Worm (Caenorhabditis elegans) whole organism, late embryonic: ENCODE results near the gene ets-7.

Experiments used
- C38D4.7 ChIP-seq: fragments of 200-800 bp; sonication (Bioruptor generic); optimal IDR thresholded peaks from 2 replicates; lab custom pipeline; 2018; ENCODE audit warnings: mild to moderate bottlenecking, missing genetic modification characterization, moderate library complexity, missing compliant biosample characterization
- T23F11.4 ChIP-seq: fragments of 200-800 bp; sonication (Bioruptor generic); optimal IDR thresholded peaks from 2 replicates; lab custom pipeline; 2018; ENCODE audit warnings: mild to moderate bottlenecking, missing genetic modification characterization, missing compliant biosample characterization
- ama-1 ChIP-seq: fragments of 150-350 bp; optimal IDR thresholded peaks from 2 replicates; lab custom pipeline; 2014
- ceh-14 ChIP-seq: sonication (generic microtip); optimal IDR thresholded peaks from 2 replicates; lab custom pipeline; 2016; ENCODE audit warnings: missing genotype, missing genetic modification characterization, missing compliant biosample characterization
- ceh-18 ChIP-seq: sonication (generic microtip); optimal IDR thresholded peaks from 2 replicates; lab custom pipeline; 2016; ENCODE audit warnings: missing genetic modification characterization, missing compliant biosample characterization
- ceh-24 ChIP-seq: sonication (generic microtip); optimal IDR thresholded peaks from 2 replicates; lab custom pipeline; 2016; ENCODE audit warnings: mild to moderate bottlenecking, missing genetic modification characterization, missing compliant biosample characterization
- ceh-30 ChIP-seq: fragments of 150-350 bp; optimal IDR thresholded peaks from 2 replicates; lab custom pipeline; 2014; ENCODE audit warnings: missing biosample characterization, missing genetic modification characterization
- ceh-31 ChIP-seq: sonication (generic microtip); optimal IDR thresholded peaks from 2 replicates; lab custom pipeline; 2016; ENCODE audit warnings: missing genetic modification characterization, missing compliant biosample characterization
- ceh-34 ChIP-seq: sonication (generic microtip); optimal IDR thresholded peaks from 2 replicates; lab custom pipeline; 2016; ENCODE audit warnings: mild to moderate bottlenecking, missing genetic modification characterization, missing compliant biosample characterization
- ceh-48 ChIP-seq: sonication (generic microtip); optimal IDR thresholded peaks from 2 replicates; lab custom pipeline; 2016; ENCODE audit warnings: missing genetic modification characterization, inconsistent platforms, missing compliant biosample characterization
- dmd-4 ChIP-seq: sonication (generic microtip); optimal IDR thresholded peaks from 2 replicates; lab custom pipeline; 2016; ENCODE audit warnings: borderline replicate concordance, missing genetic modification characterization, missing compliant biosample characterization
- eyg-1 ChIP-seq: sonication (generic microtip); optimal IDR thresholded peaks from 2 replicates; lab custom pipeline; 2016; ENCODE audit warnings: missing genotype, missing genetic modification characterization, missing compliant biosample characterization
- hlh-15 ChIP-seq: sonication (generic microtip); optimal IDR thresholded peaks from 2 replicates; lab custom pipeline; 2016; ENCODE audit warnings: missing genetic modification characterization, missing compliant biosample characterization
- hlh-30 ChIP-seq: sonication (generic microtip); optimal IDR thresholded peaks from 2 replicates; lab custom pipeline; 2017; ENCODE audit warnings: antibody characterized with exemption, missing genetic modification characterization, missing compliant biosample characterization; ENCODE audit not compliant: insufficient read depth
- hlh-6 ChIP-seq: sonication (generic microtip); optimal IDR thresholded peaks from 2 replicates; lab custom pipeline; 2016; ENCODE audit warnings: missing genotype, missing genetic modification characterization, missing compliant biosample characterization
- hlh-8 ChIP-seq: sonication (generic microtip); optimal IDR thresholded peaks from 2 replicates; lab custom pipeline; 2016; ENCODE audit warnings: missing genotype, missing genetic modification characterization, missing compliant biosample characterization
- lim-6 ChIP-seq: sonication (generic microtip); optimal IDR thresholded peaks from 2 replicates; lab custom pipeline; 2016; ENCODE audit warnings: missing genetic modification characterization, missing compliant biosample characterization
- madf-2 ChIP-seq: sonication (generic microtip); optimal IDR thresholded peaks from 2 replicates; lab custom pipeline; 2017; ENCODE audit warnings: missing genetic modification characterization, missing compliant biosample characterization
- mec-3 ChIP-seq: sonication (generic microtip); optimal IDR thresholded peaks from 2 replicates; lab custom pipeline; 2016; ENCODE audit warnings: borderline replicate concordance, missing genetic modification characterization, missing compliant biosample characterization
- nfya-1 ChIP-seq: sonication (generic microtip); optimal IDR thresholded peaks from 2 replicates; lab custom pipeline; 2017; ENCODE audit warnings: missing genetic modification characterization, mild to moderate bottlenecking, missing compliant biosample characterization, antibody characterized with exemption, moderate library complexity
- pag-3 ChIP-seq: sonication (generic microtip); optimal IDR thresholded peaks from 2 replicates; lab custom pipeline; 2016; ENCODE audit warnings: missing compliant biosample characterization, missing genetic modification characterization, borderline replicate concordance
- pat-9 ChIP-seq: fragments of 200-800 bp; sonication (Bioruptor generic); optimal IDR thresholded peaks from 2 replicates; lab custom pipeline; 2018; ENCODE audit warnings: mild to moderate bottlenecking, missing genetic modification characterization, moderate library complexity, missing compliant biosample characterization
- pax-1 ChIP-seq: fragments of 150-350 bp; optimal IDR thresholded peaks from 2 replicates; lab custom pipeline; 2014; ENCODE audit warnings: missing biosample characterization, missing genetic modification characterization
- pha-2 ChIP-seq: sonication (generic microtip); optimal IDR thresholded peaks from 2 replicates; lab custom pipeline; 2017; ENCODE audit warnings: mild to moderate bottlenecking, missing genetic modification characterization, missing compliant biosample characterization
- pha-4 ChIP-seq: fragments of 150-350 bp; optimal IDR thresholded peaks from 2 replicates; lab custom pipeline; 2018; ENCODE audit warnings: missing biosample characterization, missing genetic modification reagents, missing genetic modification characterization
- pqm-1 ChIP-seq: sonication (generic microtip); optimal IDR thresholded peaks from 2 replicates; lab custom pipeline; 2016; ENCODE audit warnings: missing genetic modification characterization, missing compliant biosample characterization
- pros-1 ChIP-seq: fragments of 150-350 bp; optimal IDR thresholded peaks from 2 replicates; lab custom pipeline; 2014; ENCODE audit warnings: missing biosample characterization, missing genetic modification reagents, missing genetic modification characterization
- ref-2 ChIP-seq: sonication (generic microtip); optimal IDR thresholded peaks from 2 replicates; lab custom pipeline; 2016; ENCODE audit warnings: missing genetic modification characterization, missing compliant biosample characterization
- rnt-1 ChIP-seq: sonication (generic microtip); optimal IDR thresholded peaks from 2 replicates; lab custom pipeline; 2016; ENCODE audit warnings: missing genetic modification characterization, missing compliant biosample characterization
- sox-4 ChIP-seq: sonication (generic microtip); optimal IDR thresholded peaks from 2 replicates; lab custom pipeline; 2017; ENCODE audit warnings: mild to moderate bottlenecking, missing genetic modification characterization, inconsistent platforms, missing compliant biosample characterization
- ttx-3 ChIP-seq: sonication (generic microtip); optimal IDR thresholded peaks from 2 replicates; lab custom pipeline; 2016; ENCODE audit warnings: missing genetic modification reagents, missing genetic modification characterization, missing compliant biosample characterization
- unc-3 ChIP-seq, 2 experiments: fragments of 200-800 bp in 1 of 2; sonication (Bioruptor generic) in 1 of 2; sonication (generic microtip) in 1 of 2; conservative IDR thresholded peaks in 1 of 2; optimal IDR thresholded peaks in 1 of 2; 2 replicates each; pipeline versions ENCODE4 v1.3.6 to Lab custom; 2016 to 2022; ENCODE audit warnings: missing compliant biosample characterization in 2 of 2, missing genetic modification characterization in 2 of 2, missing genetic modification reagents in 1 of 2
- unc-42 ChIP-seq: sonication (generic microtip); optimal IDR thresholded peaks from 2 replicates; lab custom pipeline; 2016; ENCODE audit warnings: missing genotype, missing genetic modification characterization, missing compliant biosample characterization
- unc-55 ChIP-seq: sonication (generic microtip); optimal IDR thresholded peaks from 2 replicates; lab custom pipeline; 2017; ENCODE audit warnings: missing biosample characterization, missing genetic modification reagents, missing genetic modification characterization

Gene ets-7

ce11 chrV:7598269-7598668, 39.7 kb upstream of the ets-7 start, which contains the start of gene C50E3.7:
TSS of gene C50E3.7 (minus strand) at chrV:7598369.
- TF ChIP-seq rnt-1 (tag; lab: Kevin White, UChicago) (no peak), unc-3 (GFP tag; conservative IDR thresholded peaks at IDR 0.05; lab: Robert Waterston, UW) (no peak), unc-3 (tag; optimal IDR thresholded peaks at IDR 0.05; lab: Kevin White, UChicago) (no peak), ref-2 (tag; lab: Kevin White, UChicago) (no peak)

- TF ChIP-seq T23F11.4 (GFP tag; lab: Kevin White, UChicago) (no peak), ceh-48 (tag; lab: Kevin White, UChicago) (no peak), hlh-15 (tag; lab: Kevin White, UChicago) (no peak), C38D4.7 (GFP tag; lab: Kevin White, UChicago) (no peak), ceh-31 (tag; lab: Kevin White, UChicago) (no peak), ama-1 (no peak), unc-42 (tag; lab: Kevin White, UChicago) (no peak), ceh-24 (tag; lab: Kevin White, UChicago) (no peak), ceh-34 (tag; lab: Kevin White, UChicago) (no peak), mec-3 (tag; lab: Kevin White, UChicago) (no peak), hlh-6 (tag; lab: Kevin White, UChicago) (no peak), pqm-1 (tag; lab: Kevin White, UChicago) (no peak), pax-1 (no peak), dmd-4 (no peak), pha-4 (no peak)
Observed at ce11 chrV:7595132-7595531, 36.5 kb upstream of the ets-7 start.

- TF ChIP-seq ceh-18 (tag; lab: Kevin White, UChicago) (no peak), pha-2 (no peak), madf-2 (tag; lab: Kevin White, UChicago) (no peak), ceh-14 (tag; lab: Kevin White, UChicago) (no peak), rnt-1 (tag; lab: Kevin White, UChicago) (no peak), sox-4 (tag; lab: Kevin White, UChicago) (no peak), ceh-34 (tag; lab: Kevin White, UChicago) (no peak), eyg-1 (tag; lab: Kevin White, UChicago) (no peak), ceh-31 (tag; lab: Kevin White, UChicago) (no peak), hlh-30 (no peak), unc-55 (no peak), C38D4.7 (GFP tag; lab: Kevin White, UChicago) (no peak), ttx-3 (tag; lab: Kevin White, UChicago) (no peak), pax-1 (no peak), hlh-8 (tag; lab: Kevin White, UChicago) (no peak), ceh-30 (no peak)
Observed at ce11 chrV:7590454-7590853, 31.9 kb upstream of the ets-7 start, which contains the start of gene C50E3.6. TSS of gene C50E3.6 (minus strand) at chrV:7590554.

ce11 chrV:7587637-7588036, 29.0 kb upstream of the ets-7 start, which contains the start of the genes F19F10.11 and C50E3.5:
TSS of gene F19F10.11 (minus strand) at chrV:7587704.
TSS of gene C50E3.5 (plus strand) at chrV:7587996.
- TF ChIP-seq pros-1 (no peak), pag-3 (tag; lab: Kevin White, UChicago) (no peak), nfya-1 (no peak), pat-9 (tag; lab: Kevin White, UChicago) (no peak), unc-42 (tag; lab: Kevin White, UChicago) (no peak), lim-6 (tag; lab: Kevin White, UChicago) (no peak), ceh-14 (tag; lab: Kevin White, UChicago) (peak; percentile 6)

ce11 chrV:7580378-7580777, 21.8 kb upstream of the ets-7 start, which contains the start of gene ets-6:
TSS of gene ets-6 (minus strand) at chrV:7580546.
- peak; percentile 85 for TF ChIP-seq ceh-48 (tag; lab: Kevin White, UChicago)
- no peak for TF ChIP-seq ceh-34 (tag; lab: Kevin White, UChicago)
